Worm (Caenorhabditis elegans) whole organism, early embryonic: ENCODE data around the gene anoh-1.

Experiments used
- B0310.2 ChIP-seq: sonication (generic microtip); optimal IDR thresholded peaks from 2 replicates; lab custom pipeline; 2016; ENCODE audit warnings: mild to moderate bottlenecking, missing genetic modification characterization, missing compliant biosample characterization
- ama-1 ChIP-seq: fragments of 150-350 bp; optimal IDR thresholded peaks from 2 replicates; lab custom pipeline; 2014
- ceh-36 ChIP-seq: sonication (generic microtip); optimal IDR thresholded peaks from 2 replicates; lab custom pipeline; 2016; ENCODE audit warnings: missing genetic modification characterization, inconsistent platforms, missing compliant biosample characterization
- ets-7 ChIP-seq: sonication (generic microtip); optimal IDR thresholded peaks from 2 replicates; lab custom pipeline; 2016; ENCODE audit warnings: missing genotype, missing genetic modification characterization, missing compliant biosample characterization
- flt-1 ChIP-seq: fragments of 200-800 bp; sonication (Bioruptor generic); IDR thresholded peaks from 2 replicates; pipeline ENCODE4 v1.3.6; 2022; ENCODE audit warnings: missing genetic modification characterization, missing compliant biosample characterization
- hmbx-1 ChIP-seq: sonication (generic microtip); optimal IDR thresholded peaks from 2 replicates; lab custom pipeline; 2016; ENCODE audit warnings: mild to moderate bottlenecking, missing genetic modification characterization, missing compliant biosample characterization
- hmg-4 ChIP-seq: fragments of 200-800 bp; sonication (Bioruptor generic); optimal IDR thresholded peaks from 2 replicates; lab custom pipeline; 2018; ENCODE audit warnings: mild to moderate bottlenecking, missing genetic modification characterization, missing compliant biosample characterization
- pes-1 ChIP-seq: fragments of 200-800 bp; sonication (Bioruptor generic); IDR thresholded peaks from 2 replicates; pipeline ENCODE4 v1.3.6; 2022; ENCODE audit warnings: missing genetic modification reagents, missing genetic modification characterization, missing compliant biosample characterization
- scrt-1 ChIP-seq: fragments of 200-800 bp; sonication (Bioruptor generic); IDR thresholded peaks from 2 replicates; pipeline ENCODE4 v1.3.6; 2022; ENCODE audit warnings: missing genetic modification characterization, missing compliant biosample characterization
- tbx-11 ChIP-seq: fragments of 200-800 bp; sonication (Bioruptor generic); IDR thresholded peaks from 2 replicates; pipeline ENCODE4 v1.3.6; 2022; ENCODE audit warnings: missing genetic modification characterization, missing compliant biosample characterization
- tbx-37 ChIP-seq: fragments of 200-800 bp; sonication (Bioruptor generic); conservative IDR thresholded peaks from 2 replicates; pipeline ENCODE4 v1.3.6; 2022; ENCODE audit warnings: missing genetic modification reagents, missing genetic modification characterization, missing compliant biosample characterization
- tra-4 ChIP-seq: sonication (generic microtip); optimal IDR thresholded peaks from 2 replicates; lab custom pipeline; 2017; ENCODE audit warnings: missing genetic modification characterization, missing compliant biosample characterization

ce11 chrIII:13267046-13267445 lies 20.7 kb downstream of the anoh-1 start:
- TF ChIP-seq ets-7 (tag; lab: Kevin White, UChicago) (no peak), scrt-1 (GFP tag; lab: Robert Waterston, UW) (no peak), flt-1 (GFP tag; lab: Robert Waterston, UW) (no peak), tbx-11 (GFP tag; lab: Robert Waterston, UW) (no peak), B0310.2 (tag; lab: Kevin White, UChicago) (no peak), tbx-37 (GFP tag; lab: Robert Waterston, UW) (no peak), ama-1 (no peak), hmg-4 (no peak), hmbx-1 (no peak), tra-4 (tag; lab: Kevin White, UChicago) (no peak), ceh-36 (tag; lab: Kevin White, UChicago) (no peak), pes-1 (no peak)
